Worm (Caenorhabditis elegans): ENCODE results near the gene C10G8.8.

The C10G8.8 gene

DNA sequence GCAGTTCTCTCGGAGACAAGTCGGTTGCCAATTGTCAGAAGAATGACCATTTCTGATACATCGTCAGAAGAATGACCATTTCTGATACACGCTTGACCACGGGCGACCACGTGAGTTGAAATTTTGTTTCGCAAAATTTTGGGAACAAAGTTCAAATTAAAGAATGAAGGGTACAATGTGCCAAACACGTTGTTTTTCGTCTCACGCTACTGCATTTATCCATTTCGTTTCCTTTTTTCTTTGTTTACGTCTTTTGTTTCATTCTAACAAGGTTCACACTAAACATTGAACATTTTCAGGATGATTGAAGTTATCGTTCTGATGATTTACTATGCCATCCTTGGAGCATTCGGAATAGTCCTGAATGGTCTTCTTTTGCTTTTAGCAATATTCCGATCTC lies 23.3 kb upstream of the C10G8.8 start, which contains the start of gene srd-9:
Gene srd-9, plus strand, starts transcription at position 301 of the 400 bp plus-strand sequence.
- TF ChIP-seq cnd-1 (tag; optimal IDR thresholded peaks at IDR 0.05) (no peak), ceh-43 (GFP tag; optimal IDR thresholded peaks at IDR 0.05) (no peak), mep-1 (tag; optimal IDR thresholded peaks at IDR 0.05) (no peak), pha-4 (tag; optimal IDR thresholded peaks at IDR 0.05) (no peak), bed-3 (GFP tag; optimal IDR thresholded peaks at IDR 0.05) (no peak), unc-120 (tag; optimal IDR thresholded peaks at IDR 0.05; ENCODE audit: poor library complexity, severe bottlenecking) (no peak), ces-1 (GFP tag; optimal IDR thresholded peaks at IDR 0.05) (no peak), ham-2 (GFP tag; optimal IDR thresholded peaks at IDR 0.05) (no peak), flh-1 (GFP tag; optimal IDR thresholded peaks at IDR 0.05) (no peak), zip-8 (tag; optimal IDR thresholded peaks at IDR 0.05) (no peak), mab-5 (tag; optimal IDR thresholded peaks at IDR 0.05) (no peak), lin-13 (tag; optimal IDR thresholded peaks at IDR 0.05) (no peak)

DNA sequence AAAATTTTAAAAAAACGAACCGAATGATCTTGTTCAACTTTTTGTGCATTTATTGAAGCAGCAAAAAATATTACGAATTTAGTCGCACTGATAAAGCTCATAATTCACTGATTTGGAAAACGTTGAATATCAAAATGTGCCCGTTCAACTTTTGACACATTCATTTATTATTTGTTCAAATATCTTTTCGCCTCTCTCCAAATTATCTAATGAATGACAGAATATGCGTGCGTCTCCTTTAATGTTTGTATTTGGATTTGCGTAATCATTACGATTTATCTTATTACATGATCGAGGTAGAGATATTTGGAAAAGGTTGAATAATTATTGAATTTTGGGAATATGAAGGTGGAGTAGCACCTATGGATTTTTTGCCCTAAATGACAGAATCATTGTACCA lies 21.3 kb upstream of the C10G8.8 start, which contains the start of gene T09D3.3:
Gene T09D3.3, minus strand, starts transcription at position 101 of the 400 bp plus-strand sequence.
- TF ChIP-seq snpc-4 (tag; optimal IDR thresholded peaks at IDR 0.05) (no peak), tbx-8 (GFP tag; optimal IDR thresholded peaks at IDR 0.05) (no peak), lin-32 (GFP tag; optimal IDR thresholded peaks at IDR 0.05) (no peak), blmp-1 (tag; optimal IDR thresholded peaks at IDR 0.05) (no peak), elt-3 (tag; optimal IDR thresholded peaks at IDR 0.05) (no peak), nhr-28 (tag; optimal IDR thresholded peaks at IDR 0.05) (no peak), mep-1 (tag; optimal IDR thresholded peaks at IDR 0.05) (no peak), ztf-11 (tag; optimal IDR thresholded peaks at IDR 0.05) (no peak), ham-2 (GFP tag; optimal IDR thresholded peaks at IDR 0.05) (no peak), ceh-39 (tag; optimal IDR thresholded peaks at IDR 0.05) (no peak), pha-4 (tag; optimal IDR thresholded peaks at IDR 0.05) (no peak), nhr-237 (tag; optimal IDR thresholded peaks at IDR 0.05) (no peak)

DNA sequence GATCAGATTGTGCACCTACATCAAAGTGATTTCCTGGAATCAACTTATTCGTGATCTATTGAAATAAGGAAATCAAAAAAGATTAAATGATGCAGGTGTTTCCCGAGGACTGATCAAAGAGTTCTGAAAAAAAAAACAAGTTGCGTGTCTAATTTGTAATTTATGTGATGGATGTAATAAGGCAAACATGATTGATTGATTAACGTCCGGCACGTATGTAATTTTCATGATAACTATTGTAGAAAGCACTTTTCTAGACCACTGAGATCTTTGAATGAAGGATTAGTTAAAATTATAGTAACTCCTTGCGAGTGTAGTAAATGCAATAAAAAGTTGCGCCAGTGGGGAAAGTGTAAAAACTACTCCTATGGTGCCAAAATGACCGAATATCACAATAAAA lies 17.2 kb upstream of the C10G8.8 start, which contains the start of gene srg-25:
Gene srg-25, minus strand, starts transcription at position 101 of the 400 bp plus-strand sequence.
- TF ChIP-seq nhr-28 (tag; optimal IDR thresholded peaks at IDR 0.05) (no peak), sptf-1 (tag; optimal IDR thresholded peaks at IDR 0.05) (no peak), lin-32 (GFP tag; optimal IDR thresholded peaks at IDR 0.05) (no peak), nhr-237 (tag; optimal IDR thresholded peaks at IDR 0.05) (no peak), unc-39 (tag; optimal IDR thresholded peaks at IDR 0.05) (no peak), nhr-2 (tag; optimal IDR thresholded peaks at IDR 0.05) (no peak), elt-3 (tag; optimal IDR thresholded peaks at IDR 0.05) (no peak), hlh-1 (tag; optimal IDR thresholded peaks at IDR 0.05) (no peak), M03D4.4 (tag; optimal IDR thresholded peaks at IDR 0.05) (no peak), ceh-83 (GFP tag; optimal IDR thresholded peaks at IDR 0.05) (no peak), ztf-11 (tag; optimal IDR thresholded peaks at IDR 0.05) (no peak), mep-1 (tag; optimal IDR thresholded peaks at IDR 0.05) (no peak), lin-13 (tag; optimal IDR thresholded peaks at IDR 0.05) (no peak), lsy-2 (tag; optimal IDR thresholded peaks at IDR 0.05) (no peak), ceh-39 (tag; optimal IDR thresholded peaks at IDR 0.05) (no peak), snpc-4 (tag; optimal IDR thresholded peaks at IDR 0.05) (no peak), ceh-43 (GFP tag; optimal IDR thresholded peaks at IDR 0.05) (no peak), bed-3 (GFP tag; optimal IDR thresholded peaks at IDR 0.05) (no peak), zip-8 (tag; optimal IDR thresholded peaks at IDR 0.05) (no peak), mab-5 (tag; optimal IDR thresholded peaks at IDR 0.05) (no peak)

DNA sequence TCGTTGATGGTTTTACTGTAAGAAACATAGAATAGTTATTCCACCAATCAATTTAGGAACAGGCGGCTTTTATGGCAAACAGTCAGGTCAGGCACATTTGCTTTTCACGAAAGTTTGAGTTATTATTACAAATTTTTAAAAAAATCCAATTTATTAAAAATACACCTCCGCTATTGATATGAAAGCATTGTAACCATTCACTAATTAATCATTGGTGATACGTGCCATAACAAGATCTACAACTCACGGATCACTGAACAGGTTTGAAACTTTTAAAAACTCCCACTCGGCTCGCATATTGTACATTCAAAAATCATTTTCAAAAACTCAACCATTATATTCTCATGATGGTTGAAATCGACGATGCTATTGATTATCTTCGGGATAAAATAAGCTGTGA lies 11.3 kb upstream of the C10G8.8 start, which contains the start of gene srg-27:
Gene srg-27, plus strand, starts transcription at position 301 of the 400 bp plus-strand sequence.
- TF ChIP-seq nhr-2 (tag; optimal IDR thresholded peaks at IDR 0.05), result no peak
- no peak for TF ChIP-seq ceh-43 (GFP tag; optimal IDR thresholded peaks at IDR 0.05)
- no peak for TF ChIP-seq ham-2 (GFP tag; optimal IDR thresholded peaks at IDR 0.05)
- no peak for TF ChIP-seq elt-1 (tag; optimal IDR thresholded peaks at IDR 0.05; ENCODE audit: borderline replicate concordance, insufficient read depth)
- no peak for TF ChIP-seq snpc-4 (tag; optimal IDR thresholded peaks at IDR 0.05)
- no peak for TF ChIP-seq sem-2 (GFP tag; optimal IDR thresholded peaks at IDR 0.05)
- no peak for TF ChIP-seq hlh-1 (tag; optimal IDR thresholded peaks at IDR 0.05)
- TF ChIP-seq mep-1 (tag; optimal IDR thresholded peaks at IDR 0.05), result no peak
- no peak for TF ChIP-seq nhr-237 (tag; optimal IDR thresholded peaks at IDR 0.05)
- TF ChIP-seq elt-3 (tag; optimal IDR thresholded peaks at IDR 0.05), result no peak
- no peak for TF ChIP-seq lin-13 (tag; optimal IDR thresholded peaks at IDR 0.05)
- TF ChIP-seq nhr-12 (tag; optimal IDR thresholded peaks at IDR 0.05), result no peak
- no peak for TF ChIP-seq zip-8 (tag; optimal IDR thresholded peaks at IDR 0.05)
- no peak for TF ChIP-seq unc-39 (tag; optimal IDR thresholded peaks at IDR 0.05)
- TF ChIP-seq lin-32 (GFP tag; optimal IDR thresholded peaks at IDR 0.05), result no peak
- TF ChIP-seq mls-2 (tag; optimal IDR thresholded peaks at IDR 0.05), result no peak
- no peak for TF ChIP-seq ces-1 (GFP tag; optimal IDR thresholded peaks at IDR 0.05)
- no peak for TF ChIP-seq lsy-2 (tag; optimal IDR thresholded peaks at IDR 0.05)
- TF ChIP-seq nhr-76 (tag; optimal IDR thresholded peaks at IDR 0.05), result no peak

Data from whole organism, mixed stage, embryonic.